Worm (Caenorhabditis elegans): ENCODE results near the gene C17H12.2.

The C17H12.2 gene

DNA sequence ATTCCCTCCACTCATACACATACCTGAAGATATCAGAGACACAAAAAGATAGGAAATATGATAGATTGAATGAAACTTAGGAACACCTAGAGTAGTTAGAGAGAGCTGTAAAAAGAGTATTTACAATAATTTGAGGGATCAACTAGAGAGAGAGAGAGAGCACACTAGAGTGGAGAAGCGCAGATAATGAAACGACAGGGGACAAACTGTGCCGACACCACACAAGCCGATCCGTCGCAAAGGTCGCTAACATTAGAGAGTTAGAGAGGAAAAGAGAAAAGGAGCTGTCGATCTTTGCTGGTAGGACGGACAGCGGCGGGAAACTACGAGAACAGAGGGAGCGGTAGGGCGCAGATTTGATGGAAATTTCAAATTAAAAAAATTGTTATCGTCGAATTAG is 5.1 kb downstream of the C17H12.2 start, which contains the start of gene dyci-1 (continued):
- TF ChIP-seq nhr-237 (tag; optimal IDR thresholded peaks at IDR 0.05) (no peak), fos-1 (tag; optimal IDR thresholded peaks at IDR 0.05) (no peak), zfp-3 (GFP tag; conservative IDR thresholded peaks at IDR 0.05) (no peak), hmg-1.1 (GFP tag; IDR thresholded peaks at IDR 0.05) (peak; percentile 36; the same call in 1 of the 2 replicates), Y75B8A.6 (GFP tag; IDR thresholded peaks at IDR 0.05) (no peak), vab-7 (GFP tag; IDR thresholded peaks at IDR 0.05) (no peak), unc-130 (GFP tag; optimal IDR thresholded peaks at IDR 0.05) (no peak)

DNA sequence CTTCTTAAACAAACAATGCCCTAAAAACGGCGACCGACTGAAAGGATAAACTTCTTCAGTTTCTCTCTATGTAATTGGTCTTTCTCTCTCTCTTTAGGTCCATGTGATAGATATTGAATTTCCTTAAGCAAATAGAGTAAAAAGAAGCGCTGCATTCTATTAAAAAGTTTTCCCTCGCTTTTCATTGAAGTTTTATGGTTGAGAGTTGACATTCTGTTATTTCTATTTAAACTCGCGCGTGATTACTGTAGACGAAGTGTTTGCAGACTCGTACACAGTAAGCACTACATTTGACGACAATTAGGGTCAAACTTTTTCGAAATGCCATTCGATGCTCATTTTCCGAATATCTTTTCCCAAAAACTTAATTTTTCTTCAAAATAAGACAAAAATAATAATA is 13.1 kb downstream of the C17H12.2 start:
- TF ChIP-seq snpc-1.2 (GFP tag; IDR thresholded peaks at IDR 0.05) (peak; percentile 62), dve-1 (tag; optimal IDR thresholded peaks at IDR 0.05; ENCODE audit: insufficient read depth) (no peak), nhr-28 (tag; optimal IDR thresholded peaks at IDR 0.05) (no peak)

DNA sequence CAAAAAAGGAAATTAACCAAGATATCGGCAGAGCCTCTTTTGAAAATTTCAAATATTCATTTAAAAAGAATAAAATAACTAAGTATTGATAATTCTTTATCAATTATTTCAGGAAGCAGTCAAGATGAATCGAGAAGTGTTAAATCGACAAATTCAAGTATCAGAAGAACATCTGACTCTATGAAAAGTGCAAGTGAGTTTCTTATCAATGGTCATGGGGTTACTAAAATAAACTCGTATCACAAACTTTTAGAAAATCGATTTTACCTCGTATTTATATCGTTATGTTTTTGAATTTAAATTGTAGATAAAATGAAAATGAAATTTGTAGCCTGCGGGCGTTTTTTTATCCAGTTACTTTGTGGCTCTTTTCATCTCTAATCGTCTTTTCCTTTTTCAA is 18.7 kb downstream of the C17H12.2 start:
- no peak for TF ChIP-seq mes-2 (tag; optimal IDR thresholded peaks at IDR 0.05; ENCODE audit: poor library complexity, severe bottlenecking)
- peak; percentile 34 for TF ChIP-seq nhr-28 (tag; optimal IDR thresholded peaks at IDR 0.05)
- peak; percentile 44 for TF ChIP-seq nhr-77 (tag; optimal IDR thresholded peaks at IDR 0.05)
- no peak for TF ChIP-seq F37D6.2 (tag; optimal IDR thresholded peaks at IDR 0.05)
- no peak for TF ChIP-seq daf-16 (GFP tag; optimal IDR thresholded peaks at IDR 0.05)
- peak; percentile 48 for TF ChIP-seq daf-16 (tag; optimal IDR thresholded peaks at IDR 0.05)
- TF ChIP-seq pha-4 (GFP tag; IDR thresholded peaks at IDR 0.05) = no peak
- TF ChIP-seq pha-4 (tag; optimal IDR thresholded peaks at IDR 0.05) = no peak
- peak; percentile 52 for TF ChIP-seq aha-1 (tag)
- peak; percentile 61 for TF ChIP-seq dve-1 (tag; optimal IDR thresholded peaks at IDR 0.05; ENCODE audit: insufficient read depth)
- TF ChIP-seq hlh-30 (tag; optimal IDR thresholded peaks at IDR 0.05; ENCODE audit: insufficient read depth) = peak; percentile 22

DNA sequence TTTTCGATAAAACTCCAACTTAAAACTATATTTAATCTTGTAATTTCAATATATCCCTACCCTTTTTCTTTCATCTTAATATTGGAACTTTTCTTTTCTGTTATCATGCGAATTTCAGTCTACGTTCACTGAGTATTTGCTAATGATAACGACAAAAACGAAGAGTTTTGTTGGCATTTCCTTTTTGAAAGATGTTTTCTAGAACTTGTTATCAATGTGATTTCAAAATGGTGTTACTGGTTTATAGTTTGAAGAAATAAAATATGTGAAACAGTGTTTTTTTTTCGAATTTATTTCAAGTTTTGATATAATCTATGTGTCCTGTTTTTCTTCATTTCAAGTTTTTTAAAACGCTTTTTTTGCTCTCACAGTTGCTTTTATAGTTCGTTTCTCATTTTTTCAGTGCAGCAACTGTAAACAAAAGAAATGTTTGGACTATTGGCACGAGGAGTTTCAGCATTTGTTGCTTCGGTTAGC is 19.8 kb downstream of the C17H12.2 start, which contains the start of gene anat-1:
anat-1 (plus strand) TSS at position 427 of the 477 bp plus-strand sequence.
- TF ChIP-seq nhr-28 (tag; optimal IDR thresholded peaks at IDR 0.05) (no peak), aha-1 (tag) (no peak), madf-9 (GFP tag; conservative IDR thresholded peaks at IDR 0.05) (no peak), cey-2 (tag; optimal IDR thresholded peaks at IDR 0.05; ENCODE audit: borderline replicate concordance, insufficient read depth) (no peak), nhr-111 (GFP tag; optimal IDR thresholded peaks at IDR 0.05) (no peak), set-16 (GFP tag; IDR thresholded peaks at IDR 0.05) (no peak), dve-1 (tag; optimal IDR thresholded peaks at IDR 0.05; ENCODE audit: insufficient read depth) (peak; percentile 23), snpc-4 (tag; optimal IDR thresholded peaks at IDR 0.05) (no peak), pqm-1 (tag; optimal IDR thresholded peaks at IDR 0.05) (peak; percentile 73), dmd-9 (GFP tag; IDR thresholded peaks at IDR 0.05) (no peak), ceh-28 (tag; optimal IDR thresholded peaks at IDR 0.05) (no peak), mes-2 (tag; optimal IDR thresholded peaks at IDR 0.05; ENCODE audit: poor library complexity, severe bottlenecking) (no peak), mxl-3 (GFP tag; optimal IDR thresholded peaks at IDR 0.05) (no peak), hmg-1.1 (GFP tag; IDR thresholded peaks at IDR 0.05) (no peak), T20F7.1 (GFP tag; optimal IDR thresholded peaks at IDR 0.05) (no peak), ZK546.5 (tag; optimal IDR thresholded peaks at IDR 0.05) (no peak), Y5F2A.4 (GFP tag; optimal IDR thresholded peaks at IDR 0.05) (no peak), daf-16 (GFP tag; optimal IDR thresholded peaks at IDR 0.05) (no peak), daf-16 (tag; optimal IDR thresholded peaks at IDR 0.05) (peak; percentile 73), aly-2 (tag; optimal IDR thresholded peaks at IDR 0.05) (no peak)

DNA sequence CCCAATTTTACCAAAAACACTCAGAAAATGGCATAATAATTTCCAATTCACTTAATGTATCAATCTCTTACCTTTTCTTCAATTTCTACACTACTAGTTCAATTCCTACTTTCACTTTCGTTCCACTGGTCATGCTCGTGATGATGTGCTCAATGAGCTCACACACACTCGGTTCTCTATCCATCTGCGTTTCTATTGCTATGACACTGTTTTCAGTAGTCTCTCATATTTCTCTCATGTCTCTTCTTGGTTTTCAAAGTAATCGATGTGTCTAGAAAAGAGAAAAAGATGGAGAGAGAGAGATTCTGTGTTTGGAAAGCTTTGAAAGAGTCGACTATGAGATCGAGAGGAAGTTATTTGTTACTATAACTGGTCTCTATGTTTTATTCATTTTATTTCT is 23.0 kb downstream of the C17H12.2 start:
- TF ChIP-seq nhr-111 (GFP tag; optimal IDR thresholded peaks at IDR 0.05) (no peak), nhr-6 (tag; optimal IDR thresholded peaks at IDR 0.05) (no peak), F10B5.3 (tag; optimal IDR thresholded peaks at IDR 0.05) (no peak), mdl-1 (tag; optimal IDR thresholded peaks at IDR 0.05) (peak in 1 of 2 experiments; percentile 69), hmg-1.1 (GFP tag; IDR thresholded peaks at IDR 0.05) (peak; percentile 68), dve-1 (tag; optimal IDR thresholded peaks at IDR 0.05; ENCODE audit: insufficient read depth) (peak; percentile 85), mxl-2 (GFP tag; conservative IDR thresholded peaks at IDR 0.05) (no peak), ceh-32 (tag; optimal IDR thresholded peaks at IDR 0.05; ENCODE audit: poor library complexity) (no peak), nhr-77 (tag; optimal IDR thresholded peaks at IDR 0.05) (peak; percentile 49), rbr-2 (tag; optimal IDR thresholded peaks at IDR 0.05) (peak; percentile 36), daf-16 (GFP tag; optimal IDR thresholded peaks at IDR 0.05) (no peak), daf-16 (tag; optimal IDR thresholded peaks at IDR 0.05) (peak; percentile 72), arid-1 (GFP tag; conservative IDR thresholded peaks at IDR 0.05) (no peak), jun-1 (tag; optimal IDR thresholded peaks at IDR 0.05) (no peak), fkh-10 (GFP tag; optimal IDR thresholded peaks at IDR 0.05) (peak; percentile 43), dmd-9 (GFP tag; IDR thresholded peaks at IDR 0.05) (no peak), daf-8 (GFP tag; IDR thresholded peaks at IDR 0.05) (no peak), nhr-28 (tag; optimal IDR thresholded peaks at IDR 0.05) (peak; percentile 59), nhr-11 (tag; optimal IDR thresholded peaks at IDR 0.05) (no peak)
